Worm (Caenorhabditis elegans): Measurements from ENCODE around the gene ZK742.4.

ce11 chrV:7855382-7855994 is 43.9 kb upstream of the ZK742.4 start, which contains the start of gene C37C3.2:
- TF ChIP-seq ztf-11 (tag; optimal IDR thresholded peaks at IDR 0.05) = no peak
- TF ChIP-seq lin-14 (GFP tag; optimal IDR thresholded peaks at IDR 0.05) = no peak
- TF ChIP-seq ets-5 (GFP tag; IDR thresholded peaks at IDR 0.05) = no peak
- no peak for TF ChIP-seq lin-15B (tag; optimal IDR thresholded peaks at IDR 0.05)
- TF ChIP-seq lsy-2 (tag; optimal IDR thresholded peaks at IDR 0.05) = no peak
- no peak for TF ChIP-seq nhr-77 (tag; optimal IDR thresholded peaks at IDR 0.05)
- TF ChIP-seq efl-3 (GFP tag; optimal IDR thresholded peaks at IDR 0.05) = no peak
- no peak for TF ChIP-seq pax-3 (tag; optimal IDR thresholded peaks at IDR 0.05)
- TF ChIP-seq efl-1 (optimal IDR thresholded peaks at IDR 0.05) = no peak
- no peak for TF ChIP-seq efl-1 (GFP tag; optimal IDR thresholded peaks at IDR 0.05 in 1 of 2)
- no peak for TF ChIP-seq fkh-8 (tag; optimal IDR thresholded peaks at IDR 0.05)
- no peak for TF ChIP-seq lin-39 (tag; optimal IDR thresholded peaks at IDR 0.05)
- no peak for TF ChIP-seq blmp-1 (tag; optimal IDR thresholded peaks at IDR 0.05)
- TF ChIP-seq nhr-237 (tag; optimal IDR thresholded peaks at IDR 0.05) = no peak
- TF ChIP-seq fkh-10 (GFP tag; optimal IDR thresholded peaks at IDR 0.05) = no peak
